Worm (Caenorhabditis elegans) whole organism, L3 larva: ENCODE results near the gene mspn-1.

Experiments used
- R02D3.7 ChIP-seq: fragments of 150-350 bp; optimal IDR thresholded peaks from 2 replicates; lab custom pipeline; 2014; ENCODE audit warnings: missing biosample characterization, missing genetic modification characterization
- ceh-82 ChIP-seq: fragments of 150-350 bp; optimal IDR thresholded peaks from 2 replicates; lab custom pipeline; 2014; ENCODE audit warnings: missing biosample characterization, missing genetic modification characterization
- mml-1 ChIP-seq: fragments of 150-350 bp; sonication (generic microtip); optimal IDR thresholded peaks from 3 replicates; lab custom pipeline; 2014; ENCODE audit warnings: missing biosample characterization, missing genetic modification characterization
- nhr-11 ChIP-seq: fragments of 150-350 bp; optimal IDR thresholded peaks from 2 replicates; lab custom pipeline; 2014; ENCODE audit warnings: missing biosample characterization, missing genetic modification characterization
- nhr-76 ChIP-seq: fragments of 150-350 bp; sonication (generic microtip); optimal IDR thresholded peaks from 5 replicates; lab custom pipeline; 2014; ENCODE audit warnings: missing biosample characterization, missing genetic modification characterization
- snpc-4 ChIP-seq: fragments of 150-350 bp; optimal IDR thresholded peaks from 2 replicates; lab custom pipeline; 2014; ENCODE audit warnings: missing biosample characterization, missing genetic modification characterization

DNA sequence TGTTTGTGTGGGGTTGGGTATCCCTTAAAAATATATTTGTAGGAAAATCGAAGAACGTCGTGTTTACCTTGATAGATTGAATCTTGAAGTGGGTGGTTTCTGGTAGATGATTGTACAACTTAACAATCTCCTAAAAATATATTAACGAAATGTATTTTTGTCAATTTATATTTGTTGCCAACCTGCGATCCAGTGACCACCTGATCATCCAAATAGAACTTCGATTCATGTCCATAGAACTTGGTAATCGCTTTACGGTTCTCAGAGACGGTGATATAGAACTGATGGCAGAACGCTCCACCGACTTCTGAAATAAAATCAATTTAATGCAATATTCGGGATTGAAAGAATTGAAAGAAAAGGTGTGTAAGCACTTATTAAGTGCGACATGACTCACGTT is 49.3 kb upstream of the mspn-1 start:
- TF ChIP-seq nhr-11 (tag; lab: Kevin White, UChicago): no peak
- TF ChIP-seq R02D3.7 (tag; lab: Kevin White, UChicago): no peak
- TF ChIP-seq nhr-76 (tag; lab: Kevin White, UChicago): no peak
- TF ChIP-seq ceh-82: no peak
- TF ChIP-seq snpc-4: no peak
- TF ChIP-seq mml-1 (tag; lab: Kevin White, UChicago): no peak
